Fruit fly (Drosophila melanogaster): ENCODE data around the gene t-Grip91.

DNA sequence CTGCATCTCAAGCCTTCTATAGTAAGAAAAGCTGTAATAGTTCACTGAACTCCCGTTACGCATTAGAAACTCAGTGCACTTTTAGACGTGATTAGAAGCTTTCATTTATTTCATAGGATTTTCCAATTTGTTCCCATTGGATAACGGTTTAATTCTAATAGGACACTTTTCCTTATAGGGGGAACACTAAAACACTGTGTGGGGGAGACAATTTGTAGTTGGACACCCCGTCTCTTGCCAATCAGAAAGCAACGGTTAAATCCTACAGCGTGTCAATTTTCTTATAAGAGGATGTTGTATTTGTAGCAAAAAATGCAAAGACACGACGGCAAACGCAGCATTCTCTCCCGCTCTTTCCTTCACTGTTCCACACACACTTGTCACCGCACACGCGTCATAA, 37.9 kb upstream of the t-Grip91 start:
- TF ChIP-seq psq (GFP tag; optimal IDR thresholded peaks at IDR 0.05) (no peak), Abd-B (GFP tag; optimal IDR thresholded peaks at IDR 0.05) (no peak), OdsH (GFP tag; optimal IDR thresholded peaks at IDR 0.05) (no peak), Hnf4 (GFP tag; optimal IDR thresholded peaks at IDR 0.05) (no peak), fru (GFP tag; optimal IDR thresholded peaks at IDR 0.05) (no peak), Myc (optimal IDR thresholded peaks at IDR 0.05) (no peak), HLH106 (tag; optimal IDR thresholded peaks at IDR 0.05) (no peak)

Data from whole organism, wandering third instar larva.